Worm (Caenorhabditis elegans) whole organism, L4/young adult: ENCODE measurements around the gene D2023.4.

Experiments used
- W03F9.2 ChIP-seq: fragments of 150-350 bp; optimal IDR thresholded peaks from 2 replicates; lab custom pipeline; 2014; ENCODE audit warnings: missing biosample characterization, missing genetic modification characterization
- him-1 ChIP-seq: sonication (generic microtip); optimal IDR thresholded peaks from 2 replicates; lab custom pipeline; 2016; ENCODE audit warnings: missing genotype, missing genetic modification reagents, missing genetic modification characterization, missing compliant biosample characterization

DNA sequence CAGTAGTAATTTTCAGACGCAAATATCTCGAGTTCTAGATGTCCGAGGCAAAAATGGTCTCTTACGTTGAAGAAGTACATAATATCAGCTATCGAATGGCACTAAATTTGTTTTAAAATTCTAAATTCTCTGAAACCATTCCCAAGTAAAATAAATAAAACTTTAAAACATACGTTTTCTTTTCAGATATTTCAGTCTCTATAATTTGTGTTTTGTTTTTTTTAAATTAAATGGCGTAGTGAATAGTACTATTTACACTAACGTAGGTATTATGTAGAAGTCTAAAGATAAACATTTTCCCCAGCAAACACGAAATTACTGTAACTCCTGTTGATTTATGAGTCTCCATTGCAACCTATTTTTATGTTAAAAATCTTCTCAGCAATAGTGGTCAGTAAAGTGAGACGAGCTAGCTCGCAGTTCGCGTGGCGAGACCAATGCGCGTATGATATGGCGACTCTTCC is 8.3 kb downstream of the D2023.4 start:
- TF ChIP-seq him-1 (tag; lab: Kevin White, UChicago) (no peak), W03F9.2 (tag; lab: Kevin White, UChicago) (no peak)
